Worm (Caenorhabditis elegans) whole organism, midembryonic: ENCODE results near the gene T13A10.64.
A peak's percentile ranks its signal among the peaks of the same experiment; 100 is the strongest.

Source experiments
- T22C8.4 ChIP-seq: fragments of 200-800 bp; sonication (Bioruptor generic); IDR thresholded peaks from 2 replicates; pipeline ENCODE4 v1.3.6; 2022; ENCODE audit warnings: missing genetic modification characterization, missing compliant biosample characterization
- cog-1 ChIP-seq: sonication (generic microtip); optimal IDR thresholded peaks from 2 replicates; lab custom pipeline; 2016; ENCODE audit warnings: missing genetic modification characterization, missing compliant biosample characterization
- flt-1 ChIP-seq: fragments of 200-800 bp; sonication (Bioruptor generic); IDR thresholded peaks from 2 replicates; pipeline ENCODE4 v1.3.6; 2022; ENCODE audit warnings: missing genetic modification characterization, missing compliant biosample characterization
- klf-2 ChIP-seq: fragments of 200-800 bp; sonication (Bioruptor generic); conservative IDR thresholded peaks from 2 replicates; pipeline ENCODE4 v1.3.6; 2022; ENCODE audit warnings: missing genetic modification reagents, missing genetic modification characterization, missing compliant biosample characterization
- med-1 ChIP-seq: sonication (generic microtip); optimal IDR thresholded peaks from 2 replicates; lab custom pipeline; 2017; ENCODE audit warnings: missing genetic modification characterization, mild to moderate bottlenecking, missing compliant biosample characterization, antibody characterized with exemption, missing genetic modification reagents; ENCODE audit not compliant: insufficient read depth
- ref-1 ChIP-seq: fragments of 200-800 bp; sonication (Bioruptor generic); conservative IDR thresholded peaks from 2 replicates; pipeline ENCODE4 v1.3.6; 2022; ENCODE audit warnings: missing genetic modification reagents, missing genetic modification characterization, missing compliant biosample characterization
- tab-1 ChIP-seq: fragments of 200-800 bp; sonication (Bioruptor generic); IDR thresholded peaks from 2 replicates; pipeline ENCODE4 v1.3.6; 2022; ENCODE audit warnings: missing genetic modification characterization, missing compliant biosample characterization
- ztf-23 ChIP-seq: fragments of 200-800 bp; sonication (Bioruptor generic); IDR thresholded peaks from 2 replicates; pipeline ENCODE4 v1.3.6; 2022; ENCODE audit warnings: missing genetic modification reagents, missing genetic modification characterization, missing compliant biosample characterization
- ztf-29 ChIP-seq: fragments of 200-800 bp; sonication (Bioruptor generic); IDR thresholded peaks from 2 replicates; pipeline ENCODE4 v1.3.6; 2022; ENCODE audit warnings: missing genetic modification reagents, missing genetic modification characterization, missing compliant biosample characterization

The T13A10.64 gene

DNA sequence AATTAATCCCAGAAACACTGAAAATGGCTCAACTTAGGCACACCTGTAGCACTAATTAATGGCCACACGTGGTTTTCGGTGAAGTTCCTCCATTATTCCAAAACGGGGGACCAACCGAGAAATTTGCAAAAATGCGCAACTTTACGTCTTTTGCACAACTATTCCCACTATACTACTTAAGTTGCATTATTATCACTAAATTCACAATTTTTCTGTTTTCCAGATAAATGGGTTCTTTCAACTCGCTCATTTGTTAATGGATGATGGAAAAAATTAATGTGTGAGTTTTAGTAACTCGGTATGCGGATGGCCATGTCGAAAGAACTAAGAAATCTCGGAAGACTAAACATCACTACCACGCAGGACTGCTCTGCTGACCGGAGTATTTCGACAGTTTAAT lies at the start of gene T13A10.64:
T13A10.64 (plus strand) TSS at position 301 of the 400 bp plus-strand sequence.
- TF ChIP-seq tab-1 (GFP tag; lab: Robert Waterston, UW), result no peak
- TF ChIP-seq klf-2 (GFP tag; lab: Robert Waterston, UW), result no peak
- TF ChIP-seq T22C8.4 (GFP tag; lab: Robert Waterston, UW), result no peak

DNA sequence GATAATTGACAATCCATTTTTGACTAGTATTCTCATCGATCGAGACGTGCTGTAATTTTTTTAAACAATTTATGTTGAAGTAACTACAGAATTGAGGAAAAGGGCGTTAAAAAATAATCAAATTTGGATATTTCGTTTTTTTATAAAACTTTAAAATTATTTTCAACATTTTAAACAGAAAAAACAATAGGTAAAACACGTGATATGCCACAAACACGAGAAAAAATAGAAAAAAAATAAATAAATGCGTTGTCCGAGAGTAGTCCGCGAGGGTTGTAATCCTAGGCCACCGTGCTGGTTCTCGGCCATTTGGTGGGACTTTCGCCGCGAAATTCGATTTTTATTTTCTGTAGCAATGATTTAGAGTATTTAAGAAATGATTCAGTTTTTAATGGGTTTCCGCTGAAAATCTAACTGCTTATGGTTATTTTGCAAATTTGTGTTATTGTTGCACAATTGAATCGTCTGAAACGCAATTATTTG lies 48.4 kb upstream of the T13A10.64 start, which contains the start of gene C49A9.10:
C49A9.10 (minus strand) TSS at position 51 of the 483 bp plus-strand sequence.
- TF ChIP-seq cog-1 (tag; lab: Kevin White, UChicago) (peak; percentile 20), med-1 (no peak), ztf-23 (GFP tag; lab: Robert Waterston, UW) (peak; percentile 77), flt-1 (GFP tag; lab: Robert Waterston, UW) (peak; percentile 85), klf-2 (GFP tag; lab: Robert Waterston, UW) (peak; percentile 73)

DNA sequence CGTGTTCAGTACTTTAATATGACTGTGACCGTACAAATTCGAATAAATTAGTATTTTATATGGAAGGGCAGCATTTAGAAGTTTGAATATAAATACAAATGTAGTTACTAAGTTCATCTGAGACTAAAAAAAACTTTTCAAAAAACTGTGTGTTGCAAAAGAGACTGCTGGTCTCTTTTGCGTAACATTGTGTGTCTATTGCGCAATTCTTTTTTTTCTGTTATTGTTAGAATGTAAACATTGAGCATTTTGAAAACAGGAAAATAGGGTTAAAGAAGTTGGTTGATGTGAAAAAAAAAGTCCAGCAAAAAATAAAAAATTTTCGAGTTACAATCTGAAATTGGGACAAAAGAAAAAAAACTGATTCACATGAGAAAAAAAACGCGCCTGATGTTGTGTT lies 45.4 kb upstream of the T13A10.64 start:
- TF ChIP-seq ztf-23 (GFP tag; lab: Robert Waterston, UW) (no peak), tab-1 (GFP tag; lab: Robert Waterston, UW) (no peak), klf-2 (GFP tag; lab: Robert Waterston, UW) (no peak), flt-1 (GFP tag; lab: Robert Waterston, UW) (no peak), med-1 (no peak), cog-1 (tag; lab: Kevin White, UChicago) (no peak), ztf-29 (GFP tag; lab: Robert Waterston, UW) (no peak), ref-1 (GFP tag; lab: Robert Waterston, UW) (no peak), T22C8.4 (GFP tag; lab: Robert Waterston, UW) (no peak)

DNA sequence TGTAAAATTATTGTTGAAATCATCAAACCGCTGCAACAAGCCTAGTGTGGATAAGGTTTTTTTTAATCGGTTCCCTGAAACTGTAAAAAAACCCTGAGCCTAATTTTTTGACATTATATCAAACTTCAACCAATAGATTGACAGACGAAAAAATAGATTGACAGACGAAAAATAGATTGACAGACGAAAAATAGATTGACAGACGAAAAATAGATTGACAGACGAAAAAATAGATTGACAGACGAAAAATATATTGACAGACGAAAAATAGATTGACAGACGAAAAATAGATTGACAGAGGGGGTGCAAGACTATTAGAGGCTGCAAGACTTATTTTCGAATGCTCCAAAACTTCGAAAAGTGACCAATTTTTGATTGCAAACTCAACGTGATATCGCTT lies 44.8 kb upstream of the T13A10.64 start:
- TF ChIP-seq klf-2 (GFP tag; lab: Robert Waterston, UW) (0 out of 2 replicates have a peak, but pooled peaks have one; percentile 8), ref-1 (GFP tag; lab: Robert Waterston, UW) (peak; percentile 49; the same call in 1 of the 2 replicates)

DNA sequence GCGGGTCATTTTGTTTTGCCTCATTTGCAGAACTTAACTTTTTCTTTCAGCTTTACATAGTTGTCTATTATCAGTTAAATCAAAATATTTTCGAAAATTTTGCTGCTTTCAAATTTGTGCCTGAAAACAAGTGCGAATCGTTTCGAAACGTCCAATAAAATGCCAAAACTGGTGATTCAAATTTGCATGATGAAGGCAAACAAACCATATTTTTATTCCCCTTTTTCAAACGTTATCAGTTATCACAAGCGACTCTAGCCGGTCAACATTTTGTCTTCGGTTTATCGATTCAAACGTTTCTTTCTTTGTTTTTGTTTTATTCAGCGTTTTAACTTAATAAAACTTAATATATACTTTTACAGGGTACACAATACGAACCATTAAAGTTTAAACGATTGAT lies 44.2 kb upstream of the T13A10.64 start, which contains the start of the genes ugt-24 and C49A9.6:
ugt-24 (minus strand) TSS at position 147 of the 400 bp plus-strand sequence.
C49A9.6 (plus strand) TSS at position 363 of the 400 bp plus-strand sequence.
- TF ChIP-seq cog-1 (tag; lab: Kevin White, UChicago) (no peak), ref-1 (GFP tag; lab: Robert Waterston, UW) (no peak), ztf-29 (GFP tag; lab: Robert Waterston, UW) (no peak), ztf-23 (GFP tag; lab: Robert Waterston, UW) (no peak), T22C8.4 (GFP tag; lab: Robert Waterston, UW) (no peak), med-1 (no peak), flt-1 (GFP tag; lab: Robert Waterston, UW) (no peak), tab-1 (GFP tag; lab: Robert Waterston, UW) (no peak), klf-2 (GFP tag; lab: Robert Waterston, UW) (no peak)

- no peak for TF ChIP-seq flt-1 (GFP tag; lab: Robert Waterston, UW)
- no peak for TF ChIP-seq med-1
- no peak for TF ChIP-seq tab-1 (GFP tag; lab: Robert Waterston, UW)
- TF ChIP-seq ztf-29 (GFP tag; lab: Robert Waterston, UW), result no peak
- TF ChIP-seq ref-1 (GFP tag; lab: Robert Waterston, UW), result no peak
- TF ChIP-seq cog-1 (tag; lab: Kevin White, UChicago), result no peak
- TF ChIP-seq ztf-23 (GFP tag; lab: Robert Waterston, UW), result no peak
- TF ChIP-seq T22C8.4 (GFP tag; lab: Robert Waterston, UW), result no peak
- TF ChIP-seq klf-2 (GFP tag; lab: Robert Waterston, UW), result no peak
These were observed 41.3 kb upstream of the T13A10.64 start, which contains the start of gene C49A9.5 for ce11 chrIV:6213403-6213802. C49A9.5 (plus strand) TSS chrIV:6213673.

DNA sequence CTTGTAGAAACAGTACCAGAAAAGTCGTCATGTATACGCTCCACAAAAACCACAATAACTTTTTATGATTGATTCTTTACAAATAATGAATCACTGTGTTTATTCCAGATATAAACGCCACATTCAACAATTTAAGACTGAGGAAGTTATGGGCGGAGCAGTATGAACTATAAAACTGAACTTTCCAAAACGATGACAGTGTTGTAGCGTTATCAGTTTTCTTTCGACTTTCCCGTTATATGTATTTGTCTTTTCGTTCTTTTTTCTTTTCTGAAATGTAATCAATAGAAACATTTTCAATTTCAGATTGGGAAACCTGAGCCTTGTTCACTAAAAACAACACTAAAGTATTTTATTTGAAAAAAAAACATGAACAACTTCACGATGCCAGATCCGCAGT lies 37.7 kb upstream of the T13A10.64 start, which contains the start of gene C49A9.9:
C49A9.9 (plus strand) TSS at position 307 of the 400 bp plus-strand sequence.
- TF ChIP-seq ztf-29 (GFP tag; lab: Robert Waterston, UW) (no peak), flt-1 (GFP tag; lab: Robert Waterston, UW) (no peak), cog-1 (tag; lab: Kevin White, UChicago) (no peak), T22C8.4 (GFP tag; lab: Robert Waterston, UW) (no peak), tab-1 (GFP tag; lab: Robert Waterston, UW) (no peak), klf-2 (GFP tag; lab: Robert Waterston, UW) (no peak), med-1 (no peak), ref-1 (GFP tag; lab: Robert Waterston, UW) (no peak)

ce11 chrIV:6217503-6217902 lies 37.2 kb upstream of the T13A10.64 start:
- TF ChIP-seq med-1, result no peak
- TF ChIP-seq ref-1 (GFP tag; lab: Robert Waterston, UW), result no peak
- no peak for TF ChIP-seq klf-2 (GFP tag; lab: Robert Waterston, UW)
- TF ChIP-seq ztf-23 (GFP tag; lab: Robert Waterston, UW), result no peak
- TF ChIP-seq cog-1 (tag; lab: Kevin White, UChicago), result no peak
- TF ChIP-seq tab-1 (GFP tag; lab: Robert Waterston, UW), result no peak
- TF ChIP-seq ztf-29 (GFP tag; lab: Robert Waterston, UW), result no peak
- TF ChIP-seq T22C8.4 (GFP tag; lab: Robert Waterston, UW), result no peak
- no peak for TF ChIP-seq flt-1 (GFP tag; lab: Robert Waterston, UW)

ce11 chrIV:6219429-6219828 lies 35.3 kb upstream of the T13A10.64 start, which contains the start of gene C49A9.4:
C49A9.4 (plus strand) TSS chrIV:6219693.
- no peak for TF ChIP-seq ref-1 (GFP tag; lab: Robert Waterston, UW)
- no peak for TF ChIP-seq cog-1 (tag; lab: Kevin White, UChicago)
- TF ChIP-seq flt-1 (GFP tag; lab: Robert Waterston, UW), result no peak
- TF ChIP-seq T22C8.4 (GFP tag; lab: Robert Waterston, UW), result no peak
- TF ChIP-seq ztf-23 (GFP tag; lab: Robert Waterston, UW), result no peak

DNA sequence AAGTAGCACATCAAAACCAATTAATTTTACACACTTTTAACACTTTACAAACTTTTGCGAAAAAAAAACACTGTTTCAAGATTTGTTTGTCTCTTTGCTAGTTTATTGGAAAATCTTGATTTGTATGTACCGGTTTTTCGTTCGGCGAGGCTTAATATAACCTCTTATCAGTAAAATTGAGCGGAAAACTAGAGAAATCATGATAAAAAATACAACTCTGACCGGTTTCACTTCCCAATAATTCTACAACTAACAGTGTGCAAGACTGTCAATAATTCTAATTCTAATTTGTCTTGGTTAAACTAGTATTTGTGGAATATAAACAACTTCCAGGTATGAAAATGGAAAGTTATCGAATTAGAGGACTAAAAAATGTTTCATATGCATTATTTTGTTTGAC lies 32.9 kb upstream of the T13A10.64 start, which contains the start of gene C49A9.3:
C49A9.3 (plus strand) TSS at position 212 of the 400 bp plus-strand sequence.
- TF ChIP-seq cog-1 (tag; lab: Kevin White, UChicago) (no peak), tab-1 (GFP tag; lab: Robert Waterston, UW) (no peak), klf-2 (GFP tag; lab: Robert Waterston, UW) (no peak)
